Fruit fly (Drosophila melanogaster): ENCODE data around the gene dan.

Gene dan

DNA sequence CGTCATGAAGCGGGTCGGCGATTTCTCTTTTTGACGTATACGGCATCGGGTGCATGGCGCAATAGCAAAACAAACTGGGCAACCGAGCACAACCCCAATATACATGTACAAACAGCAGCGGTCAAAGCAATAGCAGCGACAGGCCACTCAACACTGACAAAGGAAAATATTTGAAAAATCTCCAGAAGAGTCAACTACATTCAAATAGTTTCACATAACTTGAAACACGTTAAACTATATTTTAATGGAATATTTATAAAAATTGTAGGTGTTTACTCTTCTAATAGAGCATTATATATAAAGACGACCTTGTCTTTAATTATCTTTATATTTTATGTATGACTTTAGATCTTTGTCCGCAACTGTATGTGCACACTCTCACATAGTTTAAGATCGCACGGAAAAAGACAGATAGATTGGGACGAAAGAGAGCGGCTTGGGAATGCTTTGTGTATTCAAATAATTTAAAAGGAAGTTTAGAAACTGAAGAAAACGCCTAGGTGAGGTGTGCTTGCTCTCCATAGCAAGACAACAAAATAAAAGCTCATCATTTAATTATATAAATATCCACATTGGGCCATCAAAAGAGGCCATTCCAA lies 23.3 kb downstream of the dan start (continued):
- TF ChIP-seq Ravus (GFP tag; IDR thresholded peaks at IDR 0.05) (no peak; the same call in 1 of the 2 replicates), CG7357 (GFP tag; IDR thresholded peaks at IDR 0.05) (peak; percentile 69; the same call in 2 of the 3 replicates), nmo (GFP tag; optimal IDR thresholded peaks at IDR 0.05) (peak; percentile 83), Opbp (GFP tag; IDR thresholded peaks at IDR 0.05; ENCODE audit: partially characterized antibody) (no peak), CG18262 (tag; optimal IDR thresholded peaks at IDR 0.05) (peak; percentile 85), CG14050 (GFP tag; IDR thresholded peaks at IDR 0.05) (peak; percentile 60), jumu (GFP tag; optimal IDR thresholded peaks at IDR 0.05) (peak; percentile 18), seq (GFP tag; IDR thresholded peaks at IDR 0.05) (peak; percentile 73), pfk (GFP tag; optimal IDR thresholded peaks at IDR 0.05) (no peak), Mrtf (GFP tag; IDR thresholded peaks at IDR 0.05) (peak; percentile 63; the same call in 1 of the 3 replicates), CG15011 (GFP tag; optimal IDR thresholded peaks at IDR 0.05) (peak; percentile 60), pnt (GFP tag; optimal IDR thresholded peaks at IDR 0.05) (peak; percentile 23), insv (GFP tag; optimal IDR thresholded peaks at IDR 0.05) (no peak), ind (GFP tag; optimal IDR thresholded peaks at IDR 0.05) (peak; percentile 59), zf30C (GFP tag; optimal IDR thresholded peaks at IDR 0.05) (no peak), CG17359 (tag; optimal IDR thresholded peaks at IDR 0.05) (peak; percentile 79), CG12744 (GFP tag; optimal IDR thresholded peaks at IDR 0.05) (peak; percentile 30), ssp (GFP tag; IDR thresholded peaks at IDR 0.05) (peak; percentile 23; the same call in 1 of the 2 replicates), CG10366 (GFP tag; IDR thresholded peaks at IDR 0.05) (peak; percentile 46; the same call in 1 of the 2 replicates), CG33213 (GFP tag; optimal IDR thresholded peaks at IDR 0.05) (no peak), Hr3 (GFP tag; optimal IDR thresholded peaks at IDR 0.05) (peak; percentile 57), danr (GFP tag; IDR thresholded peaks at IDR 0.05) (peak; percentile 79), Mad (GFP tag; optimal IDR thresholded peaks at IDR 0.05) (peak; percentile 47), ham (GFP tag; IDR thresholded peaks at IDR 0.05) (no peak), CG13123 (GFP tag; optimal IDR thresholded peaks at IDR 0.05) (no peak), CG14667 (GFP tag; IDR thresholded peaks at IDR 0.05) (peak; percentile 55), Dp (GFP tag; optimal IDR thresholded peaks at IDR 0.05) (no peak), fd3F (GFP tag; optimal IDR thresholded peaks at IDR 0.05) (peak; percentile 64), CG31224 (GFP tag; IDR thresholded peaks at IDR 0.05) (peak; percentile 39; the same call in 1 of the 2 replicates), CG13624 (GFP tag; optimal IDR thresholded peaks at IDR 0.05) (no peak), sob (GFP tag; IDR thresholded peaks at IDR 0.05) (peak; percentile 66), CG3995 (GFP tag; optimal IDR thresholded peaks at IDR 0.05) (no peak), cato (GFP tag; optimal IDR thresholded peaks at IDR 0.05; ENCODE audit: borderline replicate concordance) (no peak), Kr (GFP tag; optimal IDR thresholded peaks at IDR 0.05) (no peak), Hr78 (GFP tag; optimal IDR thresholded peaks at IDR 0.05) (peak in 1 of 2 experiments; percentile 58), dm (GFP tag; optimal IDR thresholded peaks at IDR 0.05) (no peak), vnd (GFP tag; IDR thresholded peaks at IDR 0.05; ENCODE audit: partially characterized antibody) (no peak), vvl (GFP tag; IDR thresholded peaks at IDR 0.05) (peak; percentile 82), Dad (GFP tag; optimal IDR thresholded peaks at IDR 0.05) (no peak), CG6683 (GFP tag; optimal IDR thresholded peaks at IDR 0.05) (peak; percentile 21), CG4404 (GFP tag; IDR thresholded peaks at IDR 0.05) (peak; percentile 59), repo (GFP tag; optimal IDR thresholded peaks at IDR 0.05) (no peak), sc (optimal IDR thresholded peaks at IDR 0.05) (no peak), sc (GFP tag; optimal IDR thresholded peaks at IDR 0.05) (peak; percentile 51), CG16815 (GFP tag; optimal IDR thresholded peaks at IDR 0.05) (peak; percentile 60), stc (GFP tag; IDR thresholded peaks at IDR 0.05) (peak; percentile 83), B-H2 (GFP tag; optimal IDR thresholded peaks at IDR 0.05) (no peak), ewg (GFP tag; optimal IDR thresholded peaks at IDR 0.05) (peak; percentile 40), lbe (GFP tag; optimal IDR thresholded peaks at IDR 0.05) (peak; percentile 7), CG2875 (GFP tag; optimal IDR thresholded peaks at IDR 0.05) (peak; percentile 77)

Measured in whole organism, embryonic.